Fruit fly (Drosophila melanogaster): ENCODE data around the gene AMPdeam.

- no peak for TF ChIP-seq kay (GFP tag; ENCODE audit: borderline replicate concordance)
- TF ChIP-seq CG12768 (GFP tag; optimal IDR thresholded peaks at IDR 0.05), result no peak
- peak; percentile 8 for TF ChIP-seq cic (GFP tag; optimal IDR thresholded peaks at IDR 0.05)
- TF ChIP-seq bab1 (GFP tag; optimal IDR thresholded peaks at IDR 0.05), result peak; percentile 10
- no peak for TF ChIP-seq Hr96 (GFP tag; optimal IDR thresholded peaks at IDR 0.05)
- TF ChIP-seq CG14711 (tag; optimal IDR thresholded peaks at IDR 0.05), result peak; percentile 50
- no peak for TF ChIP-seq CG11617 (GFP tag; optimal IDR thresholded peaks at IDR 0.05)
- no peak for TF ChIP-seq CG5204 (GFP tag; optimal IDR thresholded peaks at IDR 0.05)
- TF ChIP-seq pad (GFP tag; optimal IDR thresholded peaks at IDR 0.05), result peak; percentile 45
- TF ChIP-seq toe (GFP tag; optimal IDR thresholded peaks at IDR 0.05), result no peak
- peak; percentile 49 for TF ChIP-seq CG7101 (tag; optimal IDR thresholded peaks at IDR 0.05)
These were observed 23.7 kb downstream of the AMPdeam start, which contains the start of gene Clic for dm6 chrX:13821775-13822493.
